Worm (Caenorhabditis elegans) whole organism, young adult: Measurements from ENCODE around the gene rskd-1.
A peak's percentile ranks its signal among the peaks of the same experiment; 100 is the strongest.

Source experiments
- C17E4.6 ChIP-seq: fragments of 200-800 bp; sonication (Bioruptor generic); IDR thresholded peaks from 2 replicates; pipeline ENCODE4 v1.3.6; 2022; ENCODE audit warnings: missing genetic modification reagents, missing genetic modification characterization, missing compliant biosample characterization
- F22D6.2 ChIP-seq: sonication (generic microtip); optimal IDR thresholded peaks from 2 replicates; lab custom pipeline; 2016; ENCODE audit warnings: mild to moderate bottlenecking, missing genetic modification characterization, missing compliant biosample characterization
- F23B12.7 ChIP-seq: sonication (generic microtip); optimal IDR thresholded peaks from 2 replicates; lab custom pipeline; 2017; ENCODE audit warnings: missing genetic modification characterization, mild to moderate bottlenecking, missing compliant biosample characterization, antibody characterized with exemption, moderate library complexity; ENCODE audit not compliant: insufficient read depth
- F33H1.4 ChIP-seq: fragments of 200-800 bp; sonication (Bioruptor generic); IDR thresholded peaks from 2 replicates; pipeline ENCODE4 v1.3.6; 2022; ENCODE audit warnings: missing genetic modification reagents, missing genetic modification characterization, missing compliant biosample characterization
- F39B2.1 ChIP-seq: fragments of 200-800 bp; sonication (Bioruptor generic); IDR thresholded peaks from 2 replicates; pipeline ENCODE4 v1.3.6; 2022; ENCODE audit warnings: missing genetic modification reagents, missing genetic modification characterization, missing compliant biosample characterization
- K12H6.12 ChIP-seq: fragments of 200-800 bp; sonication (Bioruptor generic); optimal IDR thresholded peaks from 2 replicates; lab custom pipeline; 2018; ENCODE audit warnings: mild to moderate bottlenecking, missing genetic modification characterization, missing compliant biosample characterization
- T26A5.8 ChIP-seq: sonication (generic microtip); optimal IDR thresholded peaks from 2 replicates; lab custom pipeline; 2016; ENCODE audit warnings: missing genetic modification characterization, missing compliant biosample characterization
- Y53G8AR.9 ChIP-seq: fragments of 200-800 bp; sonication (Bioruptor generic); conservative IDR thresholded peaks from 2 replicates; pipeline ENCODE4 v1.3.6; 2022; ENCODE audit warnings: missing genetic modification reagents, missing genetic modification characterization, missing compliant biosample characterization
- Y56A3A.18 ChIP-seq: fragments of 200-800 bp; sonication (Bioruptor generic); IDR thresholded peaks from 2 replicates; pipeline ENCODE4 v1.3.6; 2022; ENCODE audit warnings: missing genetic modification reagents, missing genetic modification characterization, missing compliant biosample characterization
- Y67H2A.10 ChIP-seq: fragments of 200-800 bp; sonication (Bioruptor generic); conservative IDR thresholded peaks from 2 replicates; pipeline ENCODE4 v1.3.6; 2022; ENCODE audit warnings: missing genetic modification reagents, missing genetic modification characterization, missing compliant biosample characterization
- ZK185.1 ChIP-seq: sonication (generic microtip); optimal IDR thresholded peaks from 2 replicates; lab custom pipeline; 2016; ENCODE audit warnings: mild to moderate bottlenecking, missing genetic modification characterization, missing compliant biosample characterization; ENCODE audit not compliant: poor library complexity, severe bottlenecking
- ama-1 ChIP-seq, 3 experiments: fragments of 150-350 bp in 1 of 3; sonication (generic microtip) in 2 of 3; optimal IDR thresholded peaks; 2 replicates each; lab custom pipeline; 2014 to 2018; ENCODE audit warnings: missing biosample characterization in 2 of 3, missing genetic modification characterization in 2 of 3, missing genetic modification reagents in 2 of 3
- aptf-3 ChIP-seq: fragments of 200-800 bp; sonication (Bioruptor generic); IDR thresholded peaks from 2 replicates; pipeline ENCODE4 v1.3.6; 2022; ENCODE audit warnings: missing genetic modification characterization, missing compliant biosample characterization
- atf-7 ChIP-seq: sonication (generic microtip); optimal IDR thresholded peaks from 2 replicates; lab custom pipeline; 2017; ENCODE audit warnings: mild to moderate bottlenecking, missing genetic modification characterization, missing compliant biosample characterization
- attf-5 ChIP-seq: fragments of 200-800 bp; sonication (Bioruptor generic); optimal IDR thresholded peaks from 2 replicates; lab custom pipeline; 2018; ENCODE audit warnings: mild to moderate bottlenecking, missing genetic modification characterization, missing compliant biosample characterization
- attf-6 ChIP-seq: fragments of 200-800 bp; sonication (Bioruptor generic); IDR thresholded peaks from 2 replicates; pipeline ENCODE4 v1.3.6; 2022; ENCODE audit warnings: missing genetic modification reagents, missing genetic modification characterization, missing compliant biosample characterization
- bed-1 ChIP-seq: fragments of 200-800 bp; sonication (Bioruptor generic); IDR thresholded peaks from 2 replicates; pipeline ENCODE4 v1.3.6; 2022; ENCODE audit warnings: missing genetic modification reagents, missing genetic modification characterization, missing compliant biosample characterization
- ceh-27 ChIP-seq: fragments of 200-800 bp; sonication (Bioruptor generic); optimal IDR thresholded peaks from 2 replicates; lab custom pipeline; 2018; ENCODE audit warnings: mild to moderate bottlenecking, missing genetic modification characterization, moderate library complexity, missing compliant biosample characterization
- die-1 ChIP-seq: sonication (generic microtip); optimal IDR thresholded peaks from 2 replicates; lab custom pipeline; 2016; ENCODE audit warnings: missing genotype, mild to moderate bottlenecking, missing genetic modification characterization, missing compliant biosample characterization
- dox-1 ChIP-seq: fragments of 200-800 bp; sonication (Bioruptor generic); IDR thresholded peaks from 2 replicates; pipeline ENCODE4 v1.3.6; 2022; ENCODE audit warnings: missing genetic modification reagents, missing genetic modification characterization, missing compliant biosample characterization
- dpff-1 ChIP-seq: sonication (generic microtip); optimal IDR thresholded peaks from 2 replicates; lab custom pipeline; 2017; ENCODE audit warnings: mild to moderate bottlenecking, missing genetic modification characterization, missing compliant biosample characterization
- egl-44 ChIP-seq: fragments of 200-800 bp; sonication (Bioruptor generic); IDR thresholded peaks from 2 replicates; pipeline ENCODE4 v1.3.6; 2022; ENCODE audit warnings: missing genetic modification reagents, missing genetic modification characterization, missing compliant biosample characterization
- egrh-3 ChIP-seq: fragments of 200-800 bp; sonication (Bioruptor generic); IDR thresholded peaks from 2 replicates; pipeline ENCODE4 v1.3.6; 2022; ENCODE audit warnings: missing genetic modification reagents, missing genetic modification characterization, missing compliant biosample characterization
- fkh-3 ChIP-seq: sonication (generic microtip); optimal IDR thresholded peaks from 2 replicates; lab custom pipeline; 2016; ENCODE audit warnings: mild to moderate bottlenecking, missing genetic modification characterization, missing compliant biosample characterization
- gei-17 ChIP-seq: fragments of 200-800 bp; sonication (Bioruptor generic); optimal IDR thresholded peaks from 2 replicates; lab custom pipeline; 2018; ENCODE audit warnings: mild to moderate bottlenecking, missing genetic modification characterization, missing compliant biosample characterization
- hlh-12 ChIP-seq: sonication (generic microtip); optimal IDR thresholded peaks from 2 replicates; lab custom pipeline; 2016; ENCODE audit warnings: missing genetic modification characterization, missing compliant biosample characterization
- hlh-26 ChIP-seq: fragments of 200-800 bp; sonication (Bioruptor generic); conservative IDR thresholded peaks from 2 replicates; pipeline ENCODE4 v1.3.6; 2022; ENCODE audit warnings: missing genetic modification reagents, missing genetic modification characterization, missing compliant biosample characterization
- hmg-1.2 ChIP-seq: fragments of 200-800 bp; sonication (Bioruptor generic); IDR thresholded peaks from 2 replicates; pipeline ENCODE4 v1.3.6; 2022; ENCODE audit warnings: missing genetic modification reagents, missing genetic modification characterization, missing compliant biosample characterization
- hrde-1 ChIP-seq: sonication (generic microtip); optimal IDR thresholded peaks from 2 replicates; lab custom pipeline; 2016; ENCODE audit warnings: missing genetic modification characterization, mild to moderate bottlenecking, missing compliant biosample characterization, moderate library complexity, missing genotype, missing genetic modification reagents, borderline replicate concordance
- let-526 ChIP-seq: fragments of 200-800 bp; sonication (Bioruptor generic); IDR thresholded peaks from 2 replicates; pipeline ENCODE4 v1.3.6; 2022; ENCODE audit warnings: missing genetic modification reagents, missing genetic modification characterization, missing compliant biosample characterization
- let-607 ChIP-seq, 2 experiments: fragments of 200-800 bp in 1 of 2; sonication (Bioruptor generic) in 1 of 2; sonication (generic microtip) in 1 of 2; optimal IDR thresholded peaks; 2 replicates each; lab custom pipeline; 2016 to 2018; ENCODE audit warnings: mild to moderate bottlenecking in 2 of 2, missing compliant biosample characterization in 2 of 2, missing genetic modification characterization in 2 of 2, moderate library complexity in 2 of 2, missing genotype in 1 of 2
- lin-26 ChIP-seq: fragments of 200-800 bp; sonication (Bioruptor generic); IDR thresholded peaks from 2 replicates; pipeline ENCODE4 v1.3.6; 2022; ENCODE audit warnings: missing genetic modification reagents, missing genetic modification characterization, missing compliant biosample characterization
- madf-3 ChIP-seq: fragments of 200-800 bp; sonication (Bioruptor generic); IDR thresholded peaks from 2 replicates; pipeline ENCODE4 v1.3.6; 2022; ENCODE audit warnings: missing genetic modification reagents, missing genetic modification characterization, missing compliant biosample characterization
- nfya-2 ChIP-seq: fragments of 200-800 bp; sonication (Bioruptor generic); IDR thresholded peaks from 2 replicates; pipeline ENCODE4 v1.3.6; 2022; ENCODE audit warnings: missing genetic modification reagents, missing genetic modification characterization, missing compliant biosample characterization
- nhr-120 ChIP-seq: fragments of 200-800 bp; sonication (Bioruptor generic); IDR thresholded peaks from 2 replicates; pipeline ENCODE4 v1.3.6; 2022; ENCODE audit warnings: missing genetic modification characterization, missing compliant biosample characterization
- nhr-27 ChIP-seq: fragments of 200-800 bp; sonication (Bioruptor generic); optimal IDR thresholded peaks from 2 replicates; lab custom pipeline; 2018; ENCODE audit warnings: mild to moderate bottlenecking, missing genetic modification characterization, moderate library complexity, missing compliant biosample characterization
- nhr-80 ChIP-seq: sonication (generic microtip); optimal IDR thresholded peaks from 2 replicates; lab custom pipeline; 2016; ENCODE audit warnings: missing genetic modification characterization, missing compliant biosample characterization
- rec-8 ChIP-seq, 2 experiments: sonication (generic microtip); optimal IDR thresholded peaks; 2 replicates each; lab custom pipeline; 2016; ENCODE audit warnings: mild to moderate bottlenecking in 2 of 2, missing genetic modification characterization in 2 of 2, missing genetic modification reagents in 2 of 2, missing genotype in 2 of 2, missing biosample characterization in 1 of 2, missing compliant biosample characterization in 1 of 2, moderate library complexity in 1 of 2
- sdz-38 ChIP-seq: sonication (generic microtip); optimal IDR thresholded peaks from 2 replicates; lab custom pipeline; 2016; ENCODE audit warnings: missing genotype, missing genetic modification characterization, missing compliant biosample characterization
- sea-2 ChIP-seq: fragments of 200-800 bp; sonication (Bioruptor generic); IDR thresholded peaks from 2 replicates; pipeline ENCODE4 v1.3.6; 2022; ENCODE audit warnings: missing genetic modification characterization, missing compliant biosample characterization
- snpc-1.1 ChIP-seq: sonication (generic microtip); optimal IDR thresholded peaks from 2 replicates; lab custom pipeline; 2017; ENCODE audit warnings: missing genetic modification characterization, mild to moderate bottlenecking, missing compliant biosample characterization, antibody characterized with exemption, moderate library complexity, missing genotype, missing genetic modification reagents; ENCODE audit not compliant: insufficient read depth
- somi-1 ChIP-seq: fragments of 200-800 bp; sonication (Bioruptor generic); optimal IDR thresholded peaks from 2 replicates; lab custom pipeline; 2018; ENCODE audit warnings: mild to moderate bottlenecking, missing genetic modification characterization, missing compliant biosample characterization
- sptf-2 ChIP-seq: fragments of 200-800 bp; sonication (Bioruptor generic); optimal IDR thresholded peaks from 2 replicates; lab custom pipeline; 2018; ENCODE audit warnings: mild to moderate bottlenecking, missing genetic modification characterization, missing compliant biosample characterization
- tbp1 ChIP-seq: fragments of 200-800 bp; sonication (Bioruptor generic); optimal IDR thresholded peaks from 2 replicates; lab custom pipeline; 2018; ENCODE audit warnings: mild to moderate bottlenecking, missing genetic modification characterization, missing compliant biosample characterization
- unc-62 ChIP-seq: fragments of 150-350 bp; optimal IDR thresholded peaks from 2 replicates; lab custom pipeline; 2014; ENCODE audit warnings: missing biosample characterization, missing genetic modification reagents, missing genetic modification characterization
- zim-3 ChIP-seq: sonication (generic microtip); optimal IDR thresholded peaks from 2 replicates; lab custom pipeline; 2017; ENCODE audit warnings: mild to moderate bottlenecking, missing genetic modification characterization, moderate library complexity, missing compliant biosample characterization
- ztf-22 ChIP-seq: fragments of 200-800 bp; sonication (Bioruptor generic); optimal IDR thresholded peaks from 2 replicates; lab custom pipeline; 2018; ENCODE audit warnings: mild to moderate bottlenecking, missing genetic modification characterization, moderate library complexity, missing compliant biosample characterization

The rskd-1 gene

DNA sequence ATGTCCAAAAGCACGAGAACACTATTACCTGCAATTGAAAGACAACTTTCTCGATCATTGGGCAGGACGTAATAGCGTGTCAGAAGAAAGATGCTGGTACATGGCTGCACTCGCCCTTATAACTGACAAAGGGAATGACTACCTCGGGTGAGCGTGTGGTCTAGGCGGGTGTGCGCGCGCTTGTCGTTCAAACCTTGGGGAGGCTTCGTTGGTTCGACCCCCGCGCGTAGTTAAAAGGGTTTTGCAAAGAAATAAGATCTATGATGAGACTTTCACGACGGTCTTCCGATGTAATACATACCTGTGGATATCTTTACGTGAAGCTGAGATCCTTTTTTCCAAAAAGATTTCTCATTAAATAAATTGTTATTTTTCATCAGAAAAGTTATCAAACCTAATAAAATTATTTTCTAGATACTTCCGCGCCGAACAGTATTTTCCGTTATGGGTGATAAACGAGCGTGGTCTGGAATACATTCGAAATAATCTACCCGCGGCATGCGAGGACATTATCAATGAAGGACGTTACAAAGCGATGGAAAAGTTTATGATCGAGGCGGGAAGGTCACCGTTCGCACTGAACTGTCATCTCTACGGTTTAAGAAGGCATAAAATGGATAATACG, 15.2 kb upstream of the rskd-1 start:
- TF ChIP-seq aptf-3 (GFP tag; lab: Robert Waterston, UW) (peak; percentile 99), zim-3 (tag; lab: Kevin White, UChicago) (peak; percentile 99), T26A5.8 (tag; lab: Kevin White, UChicago) (peak; percentile 100), hmg-1.2 (GFP tag; lab: Robert Waterston, UW) (peak; percentile 91), K12H6.12 (peak; percentile 91), ZK185.1 (tag; lab: Kevin White, UChicago) (peak; percentile 96), atf-7 (peak; percentile 97), let-607 (tag; optimal IDR thresholded peaks at IDR 0.05; lab: Kevin White, UChicago) (peak; percentile 84 to 90), tbp1 (GFP tag; lab: Kevin White, UChicago) (peak; percentile 96), dox-1 (GFP tag; lab: Robert Waterston, UW) (peak; percentile 99), Y67H2A.10 (GFP tag; lab: Robert Waterston, UW) (peak; percentile 87), F39B2.1 (GFP tag; lab: Robert Waterston, UW) (peak; percentile 96), nhr-120 (GFP tag; lab: Robert Waterston, UW) (peak; percentile 100), gei-17 (GFP tag; lab: Kevin White, UChicago) (peak; percentile 93), Y56A3A.18 (GFP tag; lab: Robert Waterston, UW) (peak; percentile 99), hrde-1 (tag; lab: Kevin White, UChicago) (peak; percentile 98), die-1 (tag; lab: Kevin White, UChicago) (peak; percentile 99), F23B12.7 (peak; percentile 95), F22D6.2 (tag; lab: Kevin White, UChicago) (peak; percentile 90), Y53G8AR.9 (GFP tag; lab: Robert Waterston, UW) (peak; percentile 96), bed-1 (GFP tag; lab: Robert Waterston, UW) (peak; percentile 100), dpff-1 (tag; lab: Kevin White, UChicago) (peak; percentile 99), fkh-3 (peak; percentile 100), egrh-3 (peak; percentile 82), snpc-1.1 (tag; lab: Kevin White, UChicago) (peak; percentile 86), sptf-2 (GFP tag; lab: Kevin White, UChicago) (peak; percentile 100), nhr-27 (peak; percentile 100), let-526 (peak; percentile 97), sdz-38 (peak; percentile 76), unc-62 (GFP tag; lab: Kevin White, UChicago) (no peak), hlh-26 (GFP tag; lab: Robert Waterston, UW) (peak; percentile 87), hlh-12 (tag; lab: Kevin White, UChicago) (peak; percentile 92), nhr-80 (tag; lab: Kevin White, UChicago) (peak; percentile 67), sea-2 (GFP tag; lab: Robert Waterston, UW) (peak; percentile 99), lin-26 (GFP tag; lab: Robert Waterston, UW) (peak; percentile 99), C17E4.6 (GFP tag; lab: Robert Waterston, UW) (peak; percentile 96), ama-1 (optimal IDR thresholded peaks at IDR 0.05; lab: Kevin White, UChicago) (peak; percentile 69), ama-1 (GFP tag; optimal IDR thresholded peaks at IDR 0.05; lab: Kevin White, UChicago) (peak; percentile 95 to 96), madf-3 (peak; percentile 95), attf-6 (GFP tag; lab: Robert Waterston, UW) (peak; percentile 92), somi-1 (GFP tag; lab: Kevin White, UChicago) (peak; percentile 96), egl-44 (GFP tag; lab: Robert Waterston, UW) (peak; percentile 99), ceh-27 (GFP tag; lab: Kevin White, UChicago) (peak; percentile 99), F33H1.4 (GFP tag; lab: Robert Waterston, UW) (peak; percentile 74), nfya-2 (peak; percentile 97), rec-8 (tag; optimal IDR thresholded peaks at IDR 0.05; lab: Kevin White, UChicago) (peak; percentile 96 to 99), attf-5 (GFP tag; lab: Kevin White, UChicago) (peak; percentile 97), ztf-22 (GFP tag; lab: Kevin White, UChicago) (peak; percentile 96)
